Worm (Caenorhabditis elegans) whole organism, L1 larva: ENCODE results near the gene nhr-153.
"Not testable (repeated sequence)": the region's sequence is repeated elsewhere in the genome, so short reads cannot be mapped to it uniquely, and the experiment has no call there.

Experiments used
- F16B12.6 ChIP-seq: fragments of 150-350 bp; optimal IDR thresholded peaks from 2 replicates; lab custom pipeline; 2014; ENCODE audit warnings: missing biosample characterization, missing genetic modification characterization
- alr-1 ChIP-seq: fragments of 200-800 bp; sonication (Bioruptor generic); optimal IDR thresholded peaks from 2 replicates; lab custom pipeline; 2018; ENCODE audit warnings: borderline replicate concordance, mild to moderate bottlenecking, missing genetic modification characterization, missing compliant biosample characterization
- elt-2 ChIP-seq: sonication (generic microtip); optimal IDR thresholded peaks from 2 replicates; lab custom pipeline; 2016; ENCODE audit warnings: missing genetic modification characterization, mild to moderate bottlenecking, inconsistent platforms, missing compliant biosample characterization, missing genetic modification reagents

ce11 chrV:12131157-12131556 lies 27.1 kb downstream of the nhr-153 start, which contains the start of gene enpp-1:
- not testable (repeated sequence) for TF ChIP-seq elt-2 (tag; lab: Kevin White, UChicago); alr-1; F16B12.6 (tag; lab: Kevin White, UChicago)
